Worm (Caenorhabditis elegans) whole organism, mixed stage, embryonic: Measurements from ENCODE around the gene nhr-114.

Experiments used
- blmp-1 ChIP-seq: fragments of 150-350 bp; optimal IDR thresholded peaks from 2 replicates; lab custom pipeline; 2014; ENCODE audit warnings: missing biosample characterization, missing genetic modification characterization
- elt-3 ChIP-seq: fragments of 150-350 bp; optimal IDR thresholded peaks from 2 replicates; lab custom pipeline; 2014; ENCODE audit warnings: missing biosample characterization, missing genetic modification characterization
- lin-13 ChIP-seq: fragments of 150-350 bp; optimal IDR thresholded peaks from 2 replicates; lab custom pipeline; 2014; ENCODE audit warnings: missing biosample characterization, missing genetic modification characterization
- mab-5 ChIP-seq: fragments of 150-350 bp; optimal IDR thresholded peaks from 2 replicates; lab custom pipeline; 2014; ENCODE audit warnings: missing biosample characterization, missing genetic modification characterization
- mep-1 ChIP-seq: fragments of 150-350 bp; optimal IDR thresholded peaks from 2 replicates; lab custom pipeline; 2017; ENCODE audit warnings: missing biosample characterization, missing genetic modification reagents, missing genetic modification characterization, inconsistent platforms
- snpc-4 ChIP-seq: fragments of 150-350 bp; optimal IDR thresholded peaks from 2 replicates; lab custom pipeline; 2014; ENCODE audit warnings: missing biosample characterization, missing genetic modification characterization
- tbx-8 ChIP-seq: fragments of 200-800 bp; sonication (Bioruptor generic); optimal IDR thresholded peaks from 2 replicates; lab custom pipeline; 2018; ENCODE audit warnings: mild to moderate bottlenecking, missing genetic modification characterization, moderate library complexity, missing compliant biosample characterization
- unc-39 ChIP-seq: fragments of 150-350 bp; optimal IDR thresholded peaks from 2 replicates; lab custom pipeline; 2014; ENCODE audit warnings: missing biosample characterization, missing genetic modification characterization
- unc-62 ChIP-seq: fragments of 150-350 bp; optimal IDR thresholded peaks from 2 replicates; lab custom pipeline; 2014; ENCODE audit warnings: missing biosample characterization, missing genetic modification reagents, missing genetic modification characterization
- ztf-11 ChIP-seq: fragments of 150-350 bp; optimal IDR thresholded peaks from 2 replicates; lab custom pipeline; 2014; ENCODE audit warnings: missing biosample characterization, missing genetic modification characterization

ce11 chrV:4219342-4219741, 32.3 kb downstream of the nhr-114 start, which contains the start of gene nlp-9:
- TF ChIP-seq lin-13 = no peak
- no peak for TF ChIP-seq snpc-4 (tag; lab: Kevin White, UChicago)
- no peak for TF ChIP-seq tbx-8 (GFP tag; lab: Kevin White, UChicago)
- no peak for TF ChIP-seq elt-3 (tag; lab: Kevin White, UChicago)
- TF ChIP-seq mab-5 (tag; lab: Kevin White, UChicago) = no peak
- TF ChIP-seq unc-62 (GFP tag; lab: Kevin White, UChicago) = no peak
- TF ChIP-seq mep-1 = no peak
- no peak for TF ChIP-seq unc-39
- TF ChIP-seq blmp-1 (tag; lab: Kevin White, UChicago) = no peak
- no peak for TF ChIP-seq ztf-11 (tag; lab: Kevin White, UChicago)
